Fruit fly (Drosophila melanogaster) S2 (cell line): ENCODE data around the gene CG13449.

ENCODE experiments used
- CG8478 ChIP-seq: fragments of >200 bp; optimal IDR thresholded peaks from 2 replicates; lab custom pipeline; 2018
- CTCF ChIP-seq, 2 experiments: fragments of >200 bp; optimal IDR thresholded peaks; 2 replicates each; lab custom pipeline; 2018

Gene CG13449

DNA sequence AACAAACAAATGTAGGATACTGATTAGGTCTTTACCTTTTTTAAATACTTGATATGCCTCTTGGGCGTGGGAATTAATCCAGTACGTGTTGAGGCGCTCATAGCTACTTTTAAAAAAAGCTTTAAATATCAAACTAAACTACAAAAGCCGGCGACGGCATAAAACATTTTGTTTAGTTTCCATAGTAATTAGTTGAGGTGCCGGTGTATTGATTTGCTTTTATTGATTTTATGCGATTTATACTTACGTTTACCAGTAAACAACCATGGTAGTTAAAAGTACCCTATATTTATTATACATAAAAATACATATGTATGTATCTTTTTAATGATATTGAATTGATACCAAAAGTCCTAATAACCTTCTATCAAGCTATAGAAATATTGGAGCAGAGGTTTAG is at the start of gene CG13449:
Gene CG13449 (minus strand): TSS at position 101 of the 400 bp plus-strand sequence.
- TF ChIP-seq CG8478 (lab: Kevin White, UChicago): no peak
- TF ChIP-seq CTCF (optimal IDR thresholded peaks at IDR 0.05; lab: Kevin White, UChicago): no peak

DNA sequence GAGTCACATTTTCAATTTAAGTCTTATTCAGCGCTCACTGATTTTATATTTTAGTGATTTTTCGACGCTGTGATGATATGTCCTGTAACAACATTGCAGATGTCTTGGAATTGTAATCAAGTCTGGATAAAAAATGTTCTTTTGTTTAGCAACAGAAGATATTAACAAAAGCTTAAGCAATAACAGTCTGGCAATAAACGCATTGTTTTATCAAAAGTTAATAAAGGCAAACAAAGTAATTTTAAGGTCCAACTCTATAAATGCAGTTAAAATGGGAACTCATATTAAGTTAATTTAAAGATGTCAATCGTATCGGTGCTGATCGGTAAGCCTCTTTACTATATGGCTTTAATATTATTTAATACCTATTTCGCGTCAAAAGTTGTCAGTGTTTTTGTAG is 48.9 kb upstream of the CG13449 start, which contains the start of gene CG43082:
Gene CG43082 (plus strand): TSS at position 301 of the 400 bp plus-strand sequence.
- TF ChIP-seq CTCF (optimal IDR thresholded peaks at IDR 0.05; lab: Kevin White, UChicago): no peak
- no peak for TF ChIP-seq CG8478 (lab: Kevin White, UChicago)

DNA sequence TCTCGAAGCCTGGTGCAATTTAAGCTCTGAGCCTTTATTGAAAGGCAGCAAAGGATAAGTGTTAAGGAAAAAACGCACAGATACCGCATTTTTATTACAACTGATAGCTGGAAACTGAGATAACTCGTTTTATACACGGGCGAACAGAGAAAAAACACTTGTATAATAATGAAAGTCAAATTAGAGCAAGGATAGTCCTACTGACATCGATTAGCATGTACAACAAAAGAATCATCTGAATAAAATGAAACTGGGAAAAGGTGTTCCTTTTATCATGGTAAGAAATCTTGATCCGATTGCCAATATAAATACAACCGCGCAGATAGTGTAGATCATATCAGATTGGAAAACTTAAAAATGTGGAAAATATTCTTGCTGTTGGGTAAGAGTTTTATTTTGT is 48.3 kb upstream of the CG13449 start, which contains the start of the genes Eig71Ej and Eig71Ek:
Gene Eig71Ej (minus strand): TSS at position 101 of the 400 bp plus-strand sequence.
Gene Eig71Ek (plus strand): TSS at position 334 of the 400 bp plus-strand sequence.
- no peak for TF ChIP-seq CG8478 (lab: Kevin White, UChicago)
- no peak for TF ChIP-seq CTCF (optimal IDR thresholded peaks at IDR 0.05; lab: Kevin White, UChicago)

DNA sequence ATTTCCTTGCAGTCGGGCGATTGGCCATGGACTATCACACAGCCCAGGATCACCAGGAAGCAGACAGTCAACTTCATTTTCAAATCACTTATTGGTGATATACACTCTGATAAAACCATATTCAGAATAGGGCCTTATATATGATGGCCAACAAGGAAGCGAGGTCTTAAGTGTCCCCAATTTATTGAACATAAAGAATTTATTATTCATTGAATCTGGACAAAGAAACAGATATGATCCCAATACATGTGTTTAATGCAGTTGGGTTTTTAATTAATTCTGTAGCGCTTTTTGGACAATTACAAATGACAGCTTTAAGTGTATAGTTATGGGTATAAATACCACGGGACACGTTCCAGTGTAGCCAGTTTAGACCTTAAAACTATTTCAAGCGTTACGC is 46.7 kb upstream of the CG13449 start, which contains the start of the genes Eig71Eh and Eig71Ei:
Gene Eig71Eh (minus strand): TSS at position 101 of the 400 bp plus-strand sequence.
Gene Eig71Ei (plus strand): TSS at position 367 of the 400 bp plus-strand sequence.
- TF ChIP-seq CG8478 (lab: Kevin White, UChicago) (no peak), CTCF (optimal IDR thresholded peaks at IDR 0.05; lab: Kevin White, UChicago) (no peak)

DNA sequence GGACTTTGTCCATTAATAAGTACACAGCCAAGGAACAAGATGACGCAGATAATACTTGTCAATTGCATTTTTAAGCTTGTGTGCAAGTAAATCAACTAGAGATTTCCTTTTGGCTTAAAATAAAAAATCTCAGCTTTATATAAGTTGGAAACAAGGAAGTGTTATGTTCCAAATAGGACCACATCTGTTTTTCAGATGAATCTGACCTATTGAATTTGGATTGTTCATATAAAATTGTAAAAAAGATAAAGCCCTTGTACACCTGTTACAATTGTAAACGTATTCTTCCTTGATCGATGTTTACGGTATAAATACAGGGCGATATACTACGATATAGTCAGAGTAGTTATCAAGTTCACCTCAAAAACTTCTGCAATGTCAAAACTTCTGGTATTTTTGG is 44.7 kb upstream of the CG13449 start, which contains the start of the genes Eig71Ef and Eig71Eg:
Gene Eig71Ef (minus strand): TSS at position 101 of the 400 bp plus-strand sequence.
Gene Eig71Eg (plus strand): TSS at position 339 of the 400 bp plus-strand sequence.
- TF ChIP-seq CG8478 (lab: Kevin White, UChicago) (no peak), CTCF (optimal IDR thresholded peaks at IDR 0.05; lab: Kevin White, UChicago) (no peak)

DNA sequence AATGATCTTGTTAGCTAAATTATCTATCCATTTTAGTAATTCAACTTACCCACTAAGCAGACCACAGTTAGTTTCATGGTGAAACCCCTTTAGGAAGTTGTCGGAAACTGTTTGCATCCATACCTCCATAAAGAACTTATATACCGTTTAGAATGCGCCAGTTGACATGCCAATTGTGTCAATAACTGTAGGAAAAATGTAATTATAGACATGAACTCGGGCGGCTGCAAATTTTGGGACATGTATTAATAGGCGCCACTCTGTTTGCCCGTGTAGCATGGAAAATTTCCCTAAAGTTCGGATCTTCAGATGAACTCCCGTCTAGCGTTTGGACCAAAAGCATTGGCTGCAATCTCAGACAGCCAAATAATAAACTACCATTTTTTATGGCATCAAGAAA is 43.3 kb upstream of the CG13449 start, which contains the start of gene Eig71Ee:
Gene Eig71Ee (minus strand): TSS at position 101 of the 400 bp plus-strand sequence.
- TF ChIP-seq CTCF (optimal IDR thresholded peaks at IDR 0.05; lab: Kevin White, UChicago) (no peak), CG8478 (lab: Kevin White, UChicago) (no peak)

DNA sequence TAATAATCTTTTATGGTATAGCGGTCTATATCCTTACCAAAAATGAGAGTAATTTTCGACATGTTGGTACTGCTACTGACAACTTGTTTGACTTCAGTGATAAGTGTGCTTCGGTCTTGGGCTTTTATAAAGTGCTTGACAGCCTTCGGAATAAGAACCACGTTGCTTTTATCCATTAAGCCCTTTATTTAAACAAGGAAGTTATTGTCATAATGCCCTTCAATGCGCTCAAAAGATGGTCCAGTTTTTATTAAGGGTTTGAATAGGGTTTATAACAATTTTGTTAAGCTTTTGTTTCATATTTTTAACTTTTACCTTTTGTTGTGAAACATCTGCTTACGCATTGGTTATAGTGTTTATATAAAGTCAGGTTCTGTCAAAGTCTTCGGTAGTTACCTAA is 39.5 kb upstream of the CG13449 start, which contains the start of the genes Eig71Ec and Eig71Ed:
Gene Eig71Ec (minus strand): TSS at position 101 of the 400 bp plus-strand sequence.
Gene Eig71Ed (plus strand): TSS at position 384 of the 400 bp plus-strand sequence.
- no peak for TF ChIP-seq CG8478 (lab: Kevin White, UChicago)
- no peak for TF ChIP-seq CTCF (optimal IDR thresholded peaks at IDR 0.05; lab: Kevin White, UChicago)

DNA sequence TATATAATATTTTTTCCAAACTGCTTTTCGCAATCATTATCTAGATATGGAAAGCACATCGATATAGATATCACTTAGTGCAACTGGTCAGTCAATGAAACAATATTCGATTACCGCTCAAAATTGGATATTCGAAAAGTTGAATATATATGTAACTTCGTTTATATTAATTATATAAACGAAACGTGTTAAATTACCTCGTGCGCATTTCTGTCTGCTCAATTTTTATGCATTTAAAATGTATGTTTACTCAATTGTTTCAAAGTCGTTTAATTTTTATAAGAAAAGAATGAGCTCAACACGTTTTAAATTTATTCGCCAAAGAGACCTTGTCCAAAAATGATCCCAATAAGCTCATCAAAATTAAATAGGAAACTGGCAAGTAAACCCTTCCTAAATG is 37.9 kb upstream of the CG13449 start, which contains the start of gene CG43084:
Gene CG43084 (plus strand): TSS at position 301 of the 400 bp plus-strand sequence.
- TF ChIP-seq CTCF (optimal IDR thresholded peaks at IDR 0.05; lab: Kevin White, UChicago) (no peak), CG8478 (lab: Kevin White, UChicago) (no peak)

DNA sequence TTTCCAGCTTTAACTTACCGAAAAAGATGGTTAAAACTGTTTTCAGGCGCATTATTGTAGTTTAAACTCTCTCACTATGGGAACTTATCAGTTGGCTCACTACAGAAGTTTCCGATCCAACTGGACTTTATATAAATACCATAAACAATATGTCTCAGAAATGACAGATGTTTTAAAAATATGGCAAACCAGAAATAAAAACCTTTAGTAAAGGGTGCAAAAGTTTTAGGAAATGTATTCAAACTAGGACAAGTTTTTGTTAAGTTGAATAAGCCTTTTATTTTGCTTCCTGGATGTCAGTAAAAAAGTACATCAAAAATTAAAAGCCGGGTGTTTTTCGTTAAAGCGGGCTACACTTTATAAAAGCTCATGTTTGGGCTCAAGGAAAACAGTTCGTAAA is 36.9 kb upstream of the CG13449 start, which contains the start of the genes Eig71Ea and Eig71Eb:
Gene Eig71Ea (minus strand): TSS at position 101 of the 400 bp plus-strand sequence.
Gene Eig71Eb (plus strand): TSS at position 376 of the 400 bp plus-strand sequence.
- no peak for TF ChIP-seq CG8478 (lab: Kevin White, UChicago)
- no peak for TF ChIP-seq CTCF (optimal IDR thresholded peaks at IDR 0.05; lab: Kevin White, UChicago)

DNA sequence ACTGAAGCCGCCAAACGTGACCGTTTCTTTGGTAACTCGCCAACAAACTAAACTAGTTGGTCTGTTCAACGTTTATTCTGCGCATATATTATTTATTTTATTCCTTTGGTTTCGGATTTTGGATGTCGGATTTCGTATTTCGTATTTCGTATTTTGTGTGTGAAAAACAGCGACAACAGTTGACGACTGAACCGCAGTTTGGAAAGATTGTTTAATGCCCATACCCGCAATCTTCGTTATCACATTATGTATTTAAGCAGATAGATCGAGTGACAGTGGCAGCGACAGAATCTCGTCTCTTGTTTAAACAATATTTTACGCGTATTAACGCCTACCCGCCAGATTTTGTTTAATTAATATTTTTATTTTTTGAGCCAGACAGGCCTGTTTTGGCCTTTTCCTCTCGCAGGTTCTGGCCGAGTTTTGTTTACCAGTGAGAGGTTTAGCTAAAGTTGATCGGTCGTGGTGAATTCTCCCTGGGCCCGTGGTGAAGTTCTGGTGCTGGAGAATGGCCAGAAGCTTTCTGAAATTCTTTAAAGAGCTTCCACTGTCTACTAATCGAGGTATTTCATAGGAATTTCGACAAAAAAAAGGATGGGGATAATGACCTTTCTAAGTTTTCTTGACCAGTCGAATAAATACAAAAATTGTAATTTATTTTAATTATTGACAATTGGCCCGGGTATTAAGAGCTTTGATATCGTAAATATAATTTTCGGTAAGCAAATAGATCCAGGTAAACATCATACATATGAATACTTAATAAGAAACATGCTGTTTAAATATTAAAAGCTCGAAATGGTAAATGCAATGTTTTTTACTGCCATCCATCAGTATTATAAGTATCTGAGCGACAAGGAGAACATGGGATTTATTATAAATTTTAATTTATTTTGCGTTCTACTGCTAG is 35.3 kb upstream of the CG13449 start, which contains the start of the genes comm3 and CG43083:
Gene comm3 (minus strand): TSS at position 51 of the 910 bp plus-strand sequence.
Gene CG43083 (plus strand): TSS at position 860 of the 910 bp plus-strand sequence.
- TF ChIP-seq CG8478 (lab: Kevin White, UChicago) (no peak), CTCF (optimal IDR thresholded peaks at IDR 0.05; lab: Kevin White, UChicago) (no peak)

DNA sequence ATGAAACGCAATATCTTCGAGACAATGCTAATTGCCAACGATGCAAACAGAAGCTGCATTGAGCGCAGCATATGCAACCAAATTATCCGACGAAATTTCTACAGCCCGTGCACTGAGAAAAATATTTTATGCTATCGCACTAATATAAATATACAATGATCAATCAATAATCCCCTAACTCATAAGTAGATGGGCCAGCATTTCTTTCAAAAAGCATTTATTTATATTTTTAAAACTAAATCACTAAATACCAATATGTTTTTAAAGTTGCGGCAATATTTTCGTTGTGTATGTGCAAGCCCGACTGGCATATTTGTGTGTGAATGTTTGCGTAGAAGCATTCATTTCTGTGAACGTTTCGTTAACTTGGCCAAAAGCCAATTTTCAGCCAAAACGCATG is 33.6 kb upstream of the CG13449 start:
- TF ChIP-seq CG8478 (lab: Kevin White, UChicago) (no peak), CTCF (optimal IDR thresholded peaks at IDR 0.05; lab: Kevin White, UChicago) (no peak)

DNA sequence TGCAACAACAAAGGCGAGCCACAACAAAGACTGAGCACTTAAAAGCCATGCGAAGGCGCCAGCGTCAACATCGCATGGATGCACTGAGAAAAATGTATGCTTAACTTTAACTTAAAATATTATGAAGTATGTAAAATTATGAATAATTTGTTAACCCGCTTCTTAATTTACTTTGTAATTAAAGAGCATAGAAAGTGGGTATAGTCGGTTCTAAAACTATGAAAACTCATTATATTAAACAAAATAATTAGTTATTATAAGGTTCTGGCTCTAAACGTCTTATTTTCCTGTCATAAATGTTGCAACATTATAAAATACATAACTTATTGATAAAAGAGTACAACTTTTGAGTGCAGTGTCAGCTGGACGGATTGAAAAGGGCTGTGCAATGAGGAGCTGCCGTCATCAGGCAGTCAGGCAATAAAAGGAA is 29.0 kb upstream of the CG13449 start:
- TF ChIP-seq CG8478 (lab: Kevin White, UChicago) (no peak), CTCF (optimal IDR thresholded peaks at IDR 0.05; lab: Kevin White, UChicago) (no peak)

DNA sequence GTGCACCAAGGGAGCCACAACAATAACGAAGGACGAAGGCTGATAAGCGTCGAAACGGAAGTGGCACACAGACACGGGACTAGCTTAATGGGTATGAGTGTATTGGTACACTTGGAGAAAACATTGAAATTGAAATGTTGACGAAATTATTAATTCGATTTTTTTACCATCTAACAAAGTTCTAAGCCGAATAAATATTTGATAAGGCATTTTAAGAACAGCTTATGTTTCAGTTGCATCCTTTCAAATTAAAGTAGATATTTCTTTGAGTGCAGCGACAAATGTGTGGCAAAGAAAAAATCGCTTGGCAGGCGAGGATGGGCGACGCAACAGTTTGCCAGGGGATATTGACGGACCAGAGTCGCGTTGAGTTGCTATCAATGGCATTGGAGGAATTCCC is 27.4 kb upstream of the CG13449 start:
- TF ChIP-seq CG8478 (lab: Kevin White, UChicago) (no peak), CTCF (optimal IDR thresholded peaks at IDR 0.05; lab: Kevin White, UChicago) (no peak)

DNA sequence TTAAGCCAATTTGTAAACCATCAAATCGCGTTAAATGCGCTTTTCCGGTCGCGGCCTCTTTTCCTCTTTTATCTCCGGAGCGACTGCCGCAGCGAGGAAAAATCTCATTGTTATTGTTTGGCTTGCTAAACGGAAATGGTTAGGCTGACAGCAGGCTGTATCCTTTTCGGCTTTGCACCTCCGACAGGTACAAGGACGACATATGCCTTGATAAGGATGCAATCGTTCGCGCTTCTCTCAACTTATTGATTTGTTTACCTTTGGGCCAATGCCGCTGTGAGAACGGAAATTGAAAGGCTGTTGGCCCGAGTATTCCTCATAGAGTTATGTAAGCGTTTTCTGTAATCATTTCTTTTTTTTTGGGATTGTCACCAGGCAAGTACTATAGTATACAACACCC is 25.9 kb upstream of the CG13449 start:
- TF ChIP-seq CG8478 (lab: Kevin White, UChicago): no peak
- no peak for TF ChIP-seq CTCF (optimal IDR thresholded peaks at IDR 0.05; lab: Kevin White, UChicago)
